Fruit fly (Drosophila melanogaster) whole organism, embryonic: Measurements from ENCODE around the gene GNBP3.
A peak's percentile ranks its signal among the peaks of the same experiment; 100 is the strongest.

ENCODE experiments used
- Abd-B ChIP-seq: fragments of 200-800 bp; sonication (Bioruptor generic); optimal IDR thresholded peaks from 2 replicates; lab custom pipeline; 2018; ENCODE audit warnings: missing biosample characterization, mild to moderate bottlenecking, missing genetic modification characterization, moderate library complexity
- Aef1 ChIP-seq: fragments of 200-800 bp; sonication (Bioruptor generic); IDR thresholded peaks from 3 replicates; pipeline ENCODE4 v1.3.6; 2022; ENCODE audit warnings: missing biosample characterization, missing genetic modification characterization
- Atf6 ChIP-seq: fragments of 200-800 bp; sonication (Bioruptor generic); IDR thresholded peaks from 2 replicates; pipeline ENCODE4 v1.3.6; 2022; ENCODE audit warnings: missing biosample characterization, missing genetic modification characterization
- B-H1 ChIP-seq: fragments of 200-800 bp; sonication (Bioruptor generic); IDR thresholded peaks from 3 replicates; pipeline ENCODE4 v1.3.6; 2022; ENCODE audit warnings: missing biosample characterization, missing genetic modification characterization
- CG10431 ChIP-seq: fragments of 200-800 bp; sonication (Bioruptor generic); optimal IDR thresholded peaks from 3 replicates; lab custom pipeline; 2018; ENCODE audit warnings: missing biosample characterization, mild to moderate bottlenecking, missing genetic modification characterization
- CG10462 ChIP-seq: fragments of 200-800 bp; sonication (Bioruptor generic); optimal IDR thresholded peaks from 2 replicates; lab custom pipeline; 2016; ENCODE audit warnings: missing biosample characterization, missing genetic modification characterization
- CG10565 ChIP-seq: fragments of 200-800 bp; sonication (Bioruptor generic); optimal IDR thresholded peaks from 3 replicates; lab custom pipeline; 2016; ENCODE audit warnings: missing biosample characterization, mild to moderate bottlenecking, missing genetic modification characterization
- CG11093 ChIP-seq: fragments of 200-800 bp; sonication (Bioruptor generic); IDR thresholded peaks from 3 replicates; pipeline ENCODE4 v1.3.6; 2022; ENCODE audit warnings: missing biosample characterization, missing genetic modification characterization
- CG11723 ChIP-seq: fragments of 200-800 bp; sonication (Bioruptor generic); optimal IDR thresholded peaks from 2 replicates; lab custom pipeline; 2017; ENCODE audit warnings: missing biosample characterization, mild to moderate bottlenecking, missing genetic modification characterization
- CG12299 ChIP-seq: fragments of 200-800 bp; sonication (Bioruptor generic); optimal IDR thresholded peaks from 2 replicates; lab custom pipeline; 2018; ENCODE audit warnings: missing biosample characterization, mild to moderate bottlenecking, missing genetic modification characterization
- CG13123 ChIP-seq: fragments of 200-800 bp; sonication (Bioruptor generic); optimal IDR thresholded peaks from 2 replicates; lab custom pipeline; 2016; ENCODE audit warnings: missing biosample characterization, missing genetic modification characterization
- CG13775 ChIP-seq: fragments of 200-800 bp; sonication (Bioruptor generic); optimal IDR thresholded peaks from 3 replicates; lab custom pipeline; 2017; ENCODE audit warnings: missing biosample characterization, mild to moderate bottlenecking, missing genetic modification characterization
- CG14441 ChIP-seq: fragments of 200-800 bp; sonication (Bioruptor generic); IDR thresholded peaks from 2 replicates; pipeline ENCODE4 v1.3.6; 2022; ENCODE audit warnings: missing biosample characterization, missing genetic modification characterization
- CG15514 ChIP-seq: fragments of 200-800 bp; sonication (Bioruptor generic); optimal IDR thresholded peaks from 3 replicates; lab custom pipeline; 2017; ENCODE audit warnings: missing biosample characterization, missing genetic modification characterization, mild to moderate bottlenecking, moderate library complexity, missing genetic modification reagents
- CG1647 ChIP-seq: fragments of 200-800 bp; sonication (Bioruptor generic); optimal IDR thresholded peaks from 3 replicates; lab custom pipeline; 2016; ENCODE audit warnings: missing biosample characterization, missing genetic modification characterization
- CG18764 ChIP-seq: fragments of 200-800 bp; sonication (Bioruptor generic); optimal IDR thresholded peaks from 3 replicates; lab custom pipeline; 2016; ENCODE audit warnings: missing biosample characterization, missing genetic modification characterization
- CG2678 ChIP-seq: fragments of 200-800 bp; sonication (Bioruptor generic); optimal IDR thresholded peaks from 3 replicates; lab custom pipeline; 2019; ENCODE audit warnings: missing biosample characterization, mild to moderate bottlenecking, missing genetic modification characterization, moderate library complexity
- CG2712 ChIP-seq: fragments of 200-800 bp; optimal IDR thresholded peaks from 3 replicates; lab custom pipeline; 2019; ENCODE audit warnings: missing biosample characterization, mild to moderate bottlenecking, missing genetic modification characterization, moderate library complexity
- CG3838 ChIP-seq: fragments of 200-800 bp; sonication (Bioruptor generic); optimal IDR thresholded peaks from 3 replicates; lab custom pipeline; 2016; ENCODE audit warnings: missing biosample characterization, missing genetic modification characterization
- CG4404 ChIP-seq: fragments of 200-800 bp; sonication (Bioruptor generic); IDR thresholded peaks from 2 replicates; pipeline ENCODE4 v1.3.6; 2022; ENCODE audit warnings: missing biosample characterization, missing genetic modification characterization
- CG4424 ChIP-seq: fragments of 200-800 bp; sonication (Bioruptor generic); optimal IDR thresholded peaks from 3 replicates; lab custom pipeline; 2016; ENCODE audit warnings: missing biosample characterization, missing genetic modification characterization
- CG4854 ChIP-seq: fragments of 200-800 bp; sonication (Bioruptor generic); optimal IDR thresholded peaks from 2 replicates; lab custom pipeline; 2016; ENCODE audit warnings: missing biosample characterization, missing genetic modification characterization, inconsistent platforms
- CG6272 ChIP-seq: fragments of 200-800 bp; sonication (Bioruptor generic); IDR thresholded peaks from 2 replicates; pipeline ENCODE4 v1.3.6; 2022; ENCODE audit warnings: missing biosample characterization, missing genetic modification characterization
- CG6689 ChIP-seq: fragments of 200-800 bp; sonication (Bioruptor generic); IDR thresholded peaks from 2 replicates; pipeline ENCODE4 v1.3.6; 2022; ENCODE audit warnings: missing biosample characterization, missing genetic modification characterization
- CG7556 ChIP-seq: fragments of 200-800 bp; sonication (Bioruptor generic); optimal IDR thresholded peaks from 2 replicates; lab custom pipeline; 2017; ENCODE audit warnings: missing biosample characterization, mild to moderate bottlenecking, missing genetic modification characterization
- CG7963 ChIP-seq: fragments of 200-800 bp; sonication (Bioruptor generic); IDR thresholded peaks from 3 replicates; pipeline ENCODE4 v1.3.6; 2022; ENCODE audit warnings: missing biosample characterization, missing genetic modification characterization; ENCODE audit not compliant: partially characterized antibody
- CG8478 ChIP-seq: fragments of >200 bp; optimal IDR thresholded peaks from 2 replicates; lab custom pipeline; 2018
- Ets97D ChIP-seq: fragments of 200-800 bp; sonication (Bioruptor generic); optimal IDR thresholded peaks from 3 replicates; lab custom pipeline; 2016; ENCODE audit warnings: missing biosample characterization, missing genetic modification characterization
- Gsc ChIP-seq: fragments of 200-800 bp; sonication (Bioruptor generic); IDR thresholded peaks from 2 replicates; pipeline ENCODE4 v1.3.6; 2022; ENCODE audit warnings: missing biosample characterization, missing genetic modification characterization
- HLH4C ChIP-seq: fragments of 200-800 bp; sonication (Bioruptor generic); IDR thresholded peaks from 3 replicates; pipeline ENCODE4 v1.3.6; 2022; ENCODE audit warnings: missing biosample characterization, missing genetic modification characterization; ENCODE audit not compliant: partially characterized antibody
- Hmr ChIP-seq: fragments of 200-800 bp; sonication (Bioruptor generic); optimal IDR thresholded peaks from 3 replicates; lab custom pipeline; 2017; ENCODE audit warnings: mild to moderate bottlenecking, missing biosample characterization, missing genetic modification reagents, missing genetic modification characterization
- MBD-R2 ChIP-seq: fragments of 200-800 bp; sonication (Bioruptor generic); IDR thresholded peaks from 2 replicates; pipeline ENCODE4 v1.3.6; 2022; ENCODE audit warnings: missing biosample characterization, missing genetic modification characterization
- NFAT ChIP-seq: fragments of 200-800 bp; sonication (Bioruptor generic); IDR thresholded peaks from 2 replicates; pipeline ENCODE4 v1.3.6; 2022; ENCODE audit warnings: missing biosample characterization, missing genetic modification characterization
- Oaz ChIP-seq: fragments of 200-800 bp; sonication (Bioruptor generic); IDR thresholded peaks from 2 replicates; pipeline ENCODE4 v1.3.6; 2022; ENCODE audit warnings: missing biosample characterization, missing genetic modification characterization
- Opbp ChIP-seq: fragments of 200-800 bp; sonication (Bioruptor generic); IDR thresholded peaks from 3 replicates; pipeline ENCODE4 v1.3.6; 2022; ENCODE audit warnings: missing biosample characterization, missing genetic modification characterization; ENCODE audit not compliant: partially characterized antibody
- Side ChIP-seq: fragments of 200-800 bp; sonication (Bioruptor generic); optimal IDR thresholded peaks from 2 replicates; lab custom pipeline; 2016; ENCODE audit warnings: missing biosample characterization, missing genetic modification characterization
- YL-1 ChIP-seq: fragments of 200-800 bp; sonication (Bioruptor generic); optimal IDR thresholded peaks from 3 replicates; lab custom pipeline; 2017; ENCODE audit warnings: missing biosample characterization, mild to moderate bottlenecking, missing genetic modification characterization
- ac ChIP-seq: fragments of 200-800 bp; sonication (Bioruptor generic); optimal IDR thresholded peaks from 3 replicates; lab custom pipeline; 2017; ENCODE audit warnings: missing biosample characterization, mild to moderate bottlenecking, missing genetic modification characterization
- ash1 ChIP-seq: fragments of 200-800 bp; sonication (Bioruptor generic); optimal IDR thresholded peaks from 2 replicates; lab custom pipeline; 2018; ENCODE audit warnings: missing biosample characterization, mild to moderate bottlenecking, missing genetic modification characterization
- bbx ChIP-seq: fragments of 200-800 bp; sonication (Bioruptor generic); IDR thresholded peaks from 2 replicates; pipeline ENCODE4 v1.3.6; 2022; ENCODE audit warnings: missing biosample characterization, missing genetic modification characterization; ENCODE audit not compliant: partially characterized antibody
- emc ChIP-seq: fragments of 200-800 bp; sonication (Bioruptor generic); optimal IDR thresholded peaks from 2 replicates; lab custom pipeline; 2016; ENCODE audit warnings: missing biosample characterization, missing genetic modification characterization
- ems ChIP-seq: fragments of 200-800 bp; sonication (Bioruptor generic); optimal IDR thresholded peaks from 3 replicates; lab custom pipeline; 2016; ENCODE audit warnings: missing biosample characterization, missing genetic modification characterization
- gro ChIP-seq: fragments of 200-800 bp; sonication (Bioruptor generic); optimal IDR thresholded peaks from 2 replicates; lab custom pipeline; 2016; ENCODE audit warnings: missing biosample characterization, missing genetic modification characterization
- gsb-n ChIP-seq: fragments of 200-800 bp; sonication (Bioruptor generic); optimal IDR thresholded peaks from 3 replicates; lab custom pipeline; 2018; ENCODE audit warnings: missing biosample characterization, mild to moderate bottlenecking, missing genetic modification characterization
- gt ChIP-seq: fragments of 200-800 bp; sonication (Bioruptor generic); IDR thresholded peaks from 2 replicates; pipeline ENCODE4 v1.3.6; 2022; ENCODE audit warnings: missing biosample characterization, missing genetic modification characterization
- lmd ChIP-seq: fragments of 200-800 bp; sonication (Bioruptor generic); IDR thresholded peaks from 2 replicates; pipeline ENCODE4 v1.3.6; 2022; ENCODE audit warnings: missing biosample characterization, missing genetic modification characterization
- lov ChIP-seq, 2 experiments: fragments of 200-800 bp in 1 of 2; fragments of >200 bp in 1 of 2; sonication (Bioruptor generic) in 1 of 2; IDR thresholded peaks in 1 of 2; optimal IDR thresholded peaks in 1 of 2; 2 replicates in 1 of 2; 3 replicates in 1 of 2; pipeline versions ENCODE4 v1.3.6 to Lab custom; 2017 to 2022; ENCODE audit warnings: missing biosample characterization in 1 of 2, missing genetic modification characterization in 1 of 2
- luna ChIP-seq: fragments of 200-800 bp; sonication (Bioruptor generic); optimal IDR thresholded peaks from 2 replicates; lab custom pipeline; 2016; ENCODE audit warnings: missing biosample characterization, missing genetic modification characterization
- maf-S ChIP-seq: fragments of 200-800 bp; sonication (Bioruptor generic); optimal IDR thresholded peaks from 2 replicates; lab custom pipeline; 2016; ENCODE audit warnings: missing biosample characterization, missing genetic modification characterization
- tap ChIP-seq: fragments of 200-800 bp; optimal IDR thresholded peaks from 3 replicates; lab custom pipeline; 2019; ENCODE audit warnings: missing biosample characterization, mild to moderate bottlenecking, missing genetic modification characterization, moderate library complexity
- tll ChIP-seq, 2 experiments: fragments of 200-800 bp in 1 of 2; fragments of >200 bp in 1 of 2; sonication (Bioruptor generic) in 1 of 2; optimal IDR thresholded peaks; 2 replicates each; lab custom pipeline; 2017 to 2019; ENCODE audit warnings: missing biosample characterization in 2 of 2, missing genetic modification characterization in 2 of 2, mild to moderate bottlenecking in 1 of 2, moderate library complexity in 1 of 2
- wdn ChIP-seq: fragments of 200-800 bp; sonication (Bioruptor generic); IDR thresholded peaks from 2 replicates; pipeline ENCODE4 v1.3.6; 2022; ENCODE audit warnings: missing biosample characterization, missing genetic modification characterization

Gene GNBP3

dm6 chr3L:8956669-8957068 lies 1.8 kb downstream of the GNBP3 start, which contains the start of gene mRpL12 (continued):
- TF ChIP-seq tll (GFP tag; optimal IDR thresholded peaks at IDR 0.05; lab: Kevin White, UChicago): no peak
- TF ChIP-seq CG11723 (GFP tag; lab: Kevin White, UChicago): no peak
- no peak for TF ChIP-seq Side (GFP tag; lab: Kevin White, UChicago)
- TF ChIP-seq B-H1 (GFP tag; lab: Robert Waterston, UW): no peak
- no peak for TF ChIP-seq CG12299 (tag; lab: Kevin White, UChicago)
- TF ChIP-seq tap (tag; lab: Kevin White, UChicago): no peak
- TF ChIP-seq CG11093 (GFP tag; lab: Robert Waterston, UW): no peak
- TF ChIP-seq ac (GFP tag; lab: Kevin White, UChicago): no peak
- TF ChIP-seq CG13123 (GFP tag; lab: Kevin White, UChicago): no peak
- peak; percentile 66 for TF ChIP-seq bbx (GFP tag; lab: Robert Waterston, UW)
- TF ChIP-seq CG10565 (GFP tag; lab: Kevin White, UChicago): no peak
- TF ChIP-seq CG13775: no peak
- no peak for TF ChIP-seq CG6689 (GFP tag; lab: Robert Waterston, UW)
- no peak for TF ChIP-seq Aef1 (GFP tag; lab: Robert Waterston, UW)
- TF ChIP-seq Atf6 (GFP tag; lab: Robert Waterston, UW): no peak
- peak; percentile 18 for TF ChIP-seq CG2712
- no peak for TF ChIP-seq luna (GFP tag; lab: Kevin White, UChicago)
- TF ChIP-seq Opbp (GFP tag; lab: Robert Waterston, UW): peak; percentile 22; the same call in 1 of the 3 replicates
- no peak for TF ChIP-seq emc (GFP tag; lab: Kevin White, UChicago)
- TF ChIP-seq Oaz (GFP tag; lab: Robert Waterston, UW): no peak
- TF ChIP-seq CG1647 (GFP tag; lab: Kevin White, UChicago): no peak
- no peak for TF ChIP-seq gt (GFP tag; lab: Robert Waterston, UW)
- no peak for TF ChIP-seq CG8478 (lab: Kevin White, UChicago)
- no peak for TF ChIP-seq lov (optimal IDR thresholded peaks at IDR 0.05; lab: Kevin White, UChicago)
- no peak for TF ChIP-seq lov (GFP tag; IDR thresholded peaks at IDR 0.05; lab: Robert Waterston, UW)
- TF ChIP-seq wdn (GFP tag; lab: Robert Waterston, UW): no peak
- TF ChIP-seq CG4424: peak; percentile 25
- no peak for TF ChIP-seq CG18764 (GFP tag; lab: Kevin White, UChicago)
- no peak for TF ChIP-seq maf-S (GFP tag; lab: Kevin White, UChicago)
- peak; percentile 50; the same call in 2 of the 3 replicates for TF ChIP-seq HLH4C
- TF ChIP-seq CG2678 (tag; lab: Kevin White, UChicago): no peak
- no peak for TF ChIP-seq gsb-n (tag; lab: Kevin White, UChicago)
- no peak for TF ChIP-seq Gsc (GFP tag; lab: Robert Waterston, UW)
- TF ChIP-seq gro (GFP tag; lab: Kevin White, UChicago): no peak
- no peak for TF ChIP-seq CG10431 (GFP tag; lab: Kevin White, UChicago)
- no peak for TF ChIP-seq ems (GFP tag; lab: Kevin White, UChicago)
- TF ChIP-seq CG4854 (GFP tag; lab: Kevin White, UChicago): no peak
- TF ChIP-seq Hmr (GFP tag; lab: Kevin White, UChicago): no peak
- no peak for TF ChIP-seq CG4404 (GFP tag; lab: Robert Waterston, UW)
- peak; percentile 77 for TF ChIP-seq MBD-R2 (GFP tag; lab: Robert Waterston, UW)
- TF ChIP-seq Ets97D (GFP tag; lab: Kevin White, UChicago): peak; percentile 6
- TF ChIP-seq YL-1 (GFP tag; lab: Kevin White, UChicago): peak; percentile 48
- no peak for TF ChIP-seq CG14441
- no peak for TF ChIP-seq CG10462 (GFP tag; lab: Kevin White, UChicago)
- no peak for TF ChIP-seq CG3838
- peak; percentile 35; the same call in 1 of the 3 replicates for TF ChIP-seq CG7963 (GFP tag; lab: Robert Waterston, UW)
- TF ChIP-seq ash1 (GFP tag; lab: Kevin White, UChicago): no peak
- peak; percentile 44 for TF ChIP-seq CG15514 (GFP tag; lab: Kevin White, UChicago)
- no peak for TF ChIP-seq CG7556 (GFP tag; lab: Kevin White, UChicago)
- no peak for TF ChIP-seq CG6272 (GFP tag; lab: Robert Waterston, UW)
- TF ChIP-seq lmd: no peak
- no peak for TF ChIP-seq Abd-B (GFP tag; lab: Kevin White, UChicago)
- TF ChIP-seq NFAT (GFP tag; lab: Robert Waterston, UW): no peak
